Worm (Caenorhabditis elegans) whole organism, midembryonic: Measurements from ENCODE around the gene sdz-23.

Experiments
- T22C8.4 ChIP-seq: fragments of 200-800 bp; sonication (Bioruptor generic); IDR thresholded peaks from 2 replicates; pipeline ENCODE4 v1.3.6; 2022; ENCODE audit warnings: missing genetic modification characterization, missing compliant biosample characterization
- ztf-23 ChIP-seq: fragments of 200-800 bp; sonication (Bioruptor generic); IDR thresholded peaks from 2 replicates; pipeline ENCODE4 v1.3.6; 2022; ENCODE audit warnings: missing genetic modification reagents, missing genetic modification characterization, missing compliant biosample characterization
- ztf-29 ChIP-seq: fragments of 200-800 bp; sonication (Bioruptor generic); IDR thresholded peaks from 2 replicates; pipeline ENCODE4 v1.3.6; 2022; ENCODE audit warnings: missing genetic modification reagents, missing genetic modification characterization, missing compliant biosample characterization

ce11 chrV:8069637-8070036 lies 29.8 kb upstream of the sdz-23 start, which contains the start of gene str-143:
- no peak for TF ChIP-seq T22C8.4 (GFP tag; lab: Robert Waterston, UW)
- no peak for TF ChIP-seq ztf-23
- TF ChIP-seq ztf-29 = no peak
